Worm (Caenorhabditis elegans) whole organism, L1 larva: ENCODE results near the gene srxa-11.

ENCODE experiments used
- aha-1 ChIP-seq: fragments of 150-350 bp; optimal IDR thresholded peaks from 2 replicates; lab custom pipeline; 2014; ENCODE audit warnings: missing biosample characterization, missing genetic modification characterization
- ceh-82 ChIP-seq, 3 experiments: fragments of 150-350 bp in 1 of 3; sonication (generic microtip) in 2 of 3; optimal IDR thresholded peaks; 2 replicates each; lab custom pipeline; 2014 to 2017; ENCODE audit warnings: missing biosample characterization in 3 of 3, missing genetic modification characterization in 3 of 3
- lir-3 ChIP-seq: sonication (generic microtip); optimal IDR thresholded peaks from 2 replicates; lab custom pipeline; 2016; ENCODE audit warnings: mild to moderate bottlenecking, missing genetic modification characterization, moderate library complexity, missing compliant biosample characterization; ENCODE audit not compliant: poor library complexity
- mdl-1 ChIP-seq, 2 experiments: fragments of 150-350 bp; optimal IDR thresholded peaks; 2 replicates each; lab custom pipeline; 2014 to 2017; ENCODE audit warnings: missing biosample characterization in 2 of 2, missing genetic modification characterization in 2 of 2, inconsistent platforms in 1 of 2
- nhr-47 ChIP-seq: sonication (generic microtip); optimal IDR thresholded peaks from 2 replicates; lab custom pipeline; 2016; ENCODE audit warnings: mild to moderate bottlenecking, missing genetic modification characterization, moderate library complexity, missing compliant biosample characterization
- unc-62 ChIP-seq: fragments of 150-350 bp; optimal IDR thresholded peaks from 2 replicates; lab custom pipeline; 2014; ENCODE audit warnings: missing biosample characterization, missing genetic modification reagents, missing genetic modification characterization
- unc-98 ChIP-seq: fragments of 200-800 bp; sonication (Bioruptor generic); IDR thresholded peaks from 2 replicates; pipeline ENCODE4 v1.3.6; 2022; ENCODE audit warnings: missing genetic modification characterization, missing compliant biosample characterization

DNA sequence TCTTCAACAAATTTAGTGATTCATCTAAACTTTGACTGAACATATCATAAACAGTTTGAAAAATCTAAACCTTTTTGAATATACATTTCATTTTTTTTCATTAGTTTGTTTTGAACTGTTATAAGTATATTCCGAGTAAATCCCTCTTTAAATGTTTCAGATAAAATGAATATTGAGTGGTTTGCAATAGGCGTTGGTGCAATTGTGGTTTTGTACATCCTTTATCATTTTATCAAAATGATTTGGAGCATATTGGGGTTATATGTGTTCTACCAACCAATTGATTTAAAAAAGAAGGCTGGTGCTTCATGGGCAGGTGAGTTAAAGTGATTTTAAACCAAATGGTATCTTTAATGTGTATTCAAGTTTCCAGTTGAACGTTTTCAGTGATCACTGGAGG, 19.5 kb upstream of the srxa-11 start, which contains the start of gene stdh-3:
- TF ChIP-seq unc-98 (GFP tag; lab: Robert Waterston, UW) (no peak), mdl-1 (tag; optimal IDR thresholded peaks at IDR 0.05; lab: Kevin White, UChicago) (no peak), unc-62 (GFP tag; lab: Kevin White, UChicago) (no peak), ceh-82 (tag; optimal IDR thresholded peaks at IDR 0.05; lab: Kevin White, UChicago) (no peak), aha-1 (tag; lab: Kevin White, UChicago) (no peak), lir-3 (no peak), nhr-47 (tag; lab: Kevin White, UChicago) (no peak)
